Worm (Caenorhabditis elegans) whole organism, L4/young adult: ENCODE results near the gene C54F6.20.

Experiments
- W03F9.2 ChIP-seq: fragments of 150-350 bp; optimal IDR thresholded peaks from 2 replicates; lab custom pipeline; 2014; ENCODE audit warnings: missing biosample characterization, missing genetic modification characterization
- dao-5 ChIP-seq: sonication (generic microtip); optimal IDR thresholded peaks from 2 replicates; lab custom pipeline; 2016; ENCODE audit warnings: missing genotype, missing genetic modification characterization, moderate library complexity, missing compliant biosample characterization
- him-1 ChIP-seq: sonication (generic microtip); optimal IDR thresholded peaks from 2 replicates; lab custom pipeline; 2016; ENCODE audit warnings: missing genotype, missing genetic modification reagents, missing genetic modification characterization, missing compliant biosample characterization

Gene C54F6.20

ce11 chrV:7545187-7545586 lies 20.6 kb downstream of the C54F6.20 start, which contains the start of the genes C54F6.19 and nhx-3:
TSS of gene C54F6.19 (plus strand) at chrV:7545487.
TSS of gene nhx-3 (minus strand) at chrV:7545523.
- no peak for TF ChIP-seq W03F9.2 (tag; lab: Kevin White, UChicago)
- no peak for TF ChIP-seq dao-5 (tag; lab: Kevin White, UChicago)
- TF ChIP-seq him-1 (tag; lab: Kevin White, UChicago), result no peak

DNA sequence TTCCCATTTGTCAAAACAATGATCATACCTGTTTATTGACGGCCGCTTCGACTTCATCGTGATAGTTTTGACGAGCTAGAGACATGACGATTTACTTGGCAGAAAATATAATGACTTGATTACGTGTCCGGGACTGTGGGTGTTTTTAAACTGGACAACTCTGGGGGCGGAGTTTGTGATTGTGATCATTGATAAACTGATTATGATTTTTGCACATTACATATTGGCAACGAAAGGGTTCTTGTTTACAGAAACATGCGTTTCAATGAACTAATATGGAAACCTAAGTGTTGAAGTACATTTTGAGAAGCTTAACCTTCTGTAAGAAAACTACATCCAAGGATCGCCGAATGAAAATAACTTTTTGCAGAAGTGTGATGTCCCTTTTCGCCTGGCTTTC lies 22.9 kb downstream of the C54F6.20 start, which contains the start of gene ftn-1:
ftn-1 (minus strand) TSS at position 101 of the 400 bp plus-strand sequence.
- TF ChIP-seq dao-5 (tag; lab: Kevin White, UChicago) (no peak), him-1 (tag; lab: Kevin White, UChicago) (no peak), W03F9.2 (tag; lab: Kevin White, UChicago) (no peak)

ce11 chrV:7548017-7548416 lies 23.5 kb downstream of the C54F6.20 start:
- no peak for TF ChIP-seq W03F9.2 (tag; lab: Kevin White, UChicago)
- TF ChIP-seq him-1 (tag; lab: Kevin White, UChicago), result no peak
- TF ChIP-seq dao-5 (tag; lab: Kevin White, UChicago), result no peak

DNA sequence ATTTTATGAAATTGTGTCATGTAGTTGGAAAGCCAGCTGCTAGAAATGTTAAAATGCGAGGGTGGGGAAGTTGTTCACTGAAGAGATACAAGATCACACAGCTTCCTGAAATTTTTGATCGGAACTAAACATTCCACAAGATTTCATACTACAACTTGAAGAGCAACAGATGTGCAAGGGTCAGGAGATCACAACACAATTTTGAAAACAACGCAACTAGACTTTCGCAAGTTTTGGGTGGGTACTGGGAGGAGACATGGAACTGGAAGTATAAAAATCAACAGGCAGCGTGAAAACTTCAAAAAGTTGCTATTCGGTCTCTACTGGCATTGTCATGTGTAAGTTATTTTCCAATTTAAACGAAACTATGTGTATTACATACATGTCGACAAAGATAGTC lies 27.3 kb downstream of the C54F6.20 start, which contains the start of gene F19F10.3:
F19F10.3 (plus strand) TSS at position 301 of the 400 bp plus-strand sequence.
- TF ChIP-seq W03F9.2 (tag; lab: Kevin White, UChicago) (no peak), him-1 (tag; lab: Kevin White, UChicago) (no peak), dao-5 (tag; lab: Kevin White, UChicago) (no peak)

DNA sequence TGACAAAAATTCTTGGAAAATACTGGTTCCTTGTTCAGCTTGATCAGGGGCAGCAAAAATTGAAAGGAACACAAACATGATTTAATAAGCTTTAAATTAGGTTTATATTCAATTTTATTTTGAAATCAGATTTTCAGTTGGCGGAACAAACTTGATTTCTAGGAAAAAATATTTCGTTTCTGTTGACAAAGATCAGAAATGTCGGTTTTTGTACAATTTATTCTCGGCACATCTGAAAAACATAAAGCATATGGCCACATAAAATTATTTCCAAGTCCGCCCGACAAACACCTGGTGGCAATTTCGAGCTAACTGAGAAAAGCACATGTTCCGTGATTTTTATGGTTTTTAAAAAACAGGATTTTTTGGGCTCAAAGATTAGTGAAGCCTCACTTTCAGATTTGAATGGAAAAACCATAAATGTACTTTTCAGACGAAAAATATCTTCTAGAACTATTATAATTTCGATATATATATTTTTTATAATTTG lies 29.4 kb downstream of the C54F6.20 start, which contains the start of gene ttr-10:
ttr-10 (minus strand) TSS at position 51 of the 490 bp plus-strand sequence.
- TF ChIP-seq W03F9.2 (tag; lab: Kevin White, UChicago), result no peak
- TF ChIP-seq him-1 (tag; lab: Kevin White, UChicago), result no peak
- no peak for TF ChIP-seq dao-5 (tag; lab: Kevin White, UChicago)

DNA sequence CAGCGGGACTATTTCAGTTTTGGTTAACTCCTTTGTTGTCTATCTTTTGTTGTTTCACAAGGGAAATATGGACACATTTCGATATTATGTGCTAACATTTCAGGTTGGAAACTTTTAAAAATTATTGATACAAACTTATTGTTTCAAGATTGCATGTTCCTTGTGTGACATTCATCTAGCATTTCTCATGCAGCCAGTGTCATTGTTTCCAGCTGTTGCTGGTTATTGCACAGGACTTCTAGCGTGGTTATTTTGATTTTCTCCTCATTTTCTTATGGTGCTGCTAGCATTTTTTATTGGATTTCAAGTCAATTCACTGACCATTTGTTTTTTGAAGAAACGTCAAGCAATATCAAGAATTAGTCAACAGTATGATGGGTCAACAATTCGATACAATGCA lies 31.3 kb downstream of the C54F6.20 start:
- TF ChIP-seq him-1 (tag; lab: Kevin White, UChicago), result no peak
- no peak for TF ChIP-seq W03F9.2 (tag; lab: Kevin White, UChicago)
- no peak for TF ChIP-seq dao-5 (tag; lab: Kevin White, UChicago)

ce11 chrV:7558693-7559092 lies 34.1 kb downstream of the C54F6.20 start, which contains the start of gene ets-7:
TSS of gene ets-7 (minus strand) at chrV:7558793.
- no peak for TF ChIP-seq him-1 (tag; lab: Kevin White, UChicago)
- TF ChIP-seq W03F9.2 (tag; lab: Kevin White, UChicago), result no peak
- no peak for TF ChIP-seq dao-5 (tag; lab: Kevin White, UChicago)

DNA sequence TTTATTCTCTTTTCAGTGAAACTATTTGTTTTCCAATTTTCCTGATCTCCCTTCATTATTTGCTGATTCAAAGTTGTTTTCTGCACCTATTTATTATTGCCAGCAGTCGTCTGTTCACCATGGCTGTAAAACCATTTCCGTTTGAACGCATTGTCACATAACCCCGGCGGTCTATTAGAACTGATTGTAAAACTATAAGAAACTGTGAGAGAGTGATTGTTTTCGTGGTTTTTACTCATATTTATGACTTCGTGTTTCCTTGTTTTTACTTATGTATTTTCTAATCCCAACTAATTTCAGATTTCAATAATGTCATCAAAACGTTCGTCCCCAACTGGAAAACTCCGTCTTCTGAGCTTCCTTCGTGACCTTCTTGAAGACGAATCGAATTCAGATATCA lies 38.4 kb downstream of the C54F6.20 start, which contains the start of gene F19F10.1:
F19F10.1 (plus strand) TSS at position 301 of the 400 bp plus-strand sequence.
- no peak for TF ChIP-seq dao-5 (tag; lab: Kevin White, UChicago)
- no peak for TF ChIP-seq W03F9.2 (tag; lab: Kevin White, UChicago)
- TF ChIP-seq him-1 (tag; lab: Kevin White, UChicago), result no peak

DNA sequence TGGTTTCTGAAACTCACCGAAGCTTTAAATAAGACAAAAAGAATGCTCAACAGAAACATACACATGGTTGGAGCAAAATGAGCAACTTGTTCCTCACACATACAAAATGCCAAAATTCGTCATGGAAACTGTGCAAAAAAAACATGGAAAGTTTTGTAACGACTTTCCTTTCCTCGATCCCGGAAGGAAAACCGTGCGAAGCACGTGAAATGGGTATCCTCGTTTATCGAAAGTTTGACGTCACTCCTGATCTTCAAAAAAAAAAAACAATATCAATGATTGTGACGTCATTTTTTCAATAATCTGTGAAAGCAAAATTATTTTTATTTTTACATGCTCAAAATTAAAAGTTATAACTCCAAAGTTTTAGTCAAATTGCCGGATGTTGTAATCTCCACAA lies 45.7 kb downstream of the C54F6.20 start, which contains the start of gene clec-212:
clec-212 (minus strand) TSS at position 101 of the 400 bp plus-strand sequence.
- TF ChIP-seq him-1 (tag; lab: Kevin White, UChicago), result no peak
- no peak for TF ChIP-seq W03F9.2 (tag; lab: Kevin White, UChicago)

- TF ChIP-seq him-1 (tag; lab: Kevin White, UChicago), result no peak
- no peak for TF ChIP-seq dao-5 (tag; lab: Kevin White, UChicago)
- TF ChIP-seq W03F9.2 (tag; lab: Kevin White, UChicago), result no peak
Measured at ce11 chrV:7570955-7571354, 46.4 kb downstream of the C54F6.20 start, which contains the start of gene F19F10.14. TSS of gene F19F10.14 (minus strand) at chrV:7571055.
